Worm (Caenorhabditis elegans): Measurements from ENCODE around the gene cpsf-3.

Gene cpsf-3

DNA sequence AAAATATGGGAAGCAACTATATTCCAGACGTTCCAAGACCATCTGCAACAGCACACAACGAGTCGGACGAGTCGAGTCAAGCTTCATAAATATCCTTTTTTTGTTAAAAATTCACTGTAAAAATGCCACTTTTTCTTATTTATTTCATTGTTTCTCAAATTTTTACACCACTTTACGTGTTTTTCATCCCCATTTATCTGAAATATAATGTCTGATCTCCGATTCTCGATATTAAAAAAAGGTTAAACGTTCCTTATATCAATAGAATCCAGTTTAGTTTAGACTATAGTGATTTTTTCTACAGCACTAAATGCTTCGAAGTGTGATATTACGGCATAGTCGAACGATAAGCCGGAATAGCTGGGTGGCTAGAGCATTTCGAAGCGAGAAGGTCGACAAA is 20.8 kb upstream of the cpsf-3 start, which contains the start of gene Y67H2A.7:
TSS of gene Y67H2A.7 (plus strand) at position 301 of the 400 bp plus-strand sequence.
- TF ChIP-seq nhr-90 (tag; optimal IDR thresholded peaks at IDR 0.05) (no peak), lin-40 (tag; optimal IDR thresholded peaks at IDR 0.05) (no peak), sea-2 (GFP tag; IDR thresholded peaks at IDR 0.05) (no peak), nhr-27 (tag; optimal IDR thresholded peaks at IDR 0.05) (no peak), zim-3 (tag; optimal IDR thresholded peaks at IDR 0.05) (no peak)

DNA sequence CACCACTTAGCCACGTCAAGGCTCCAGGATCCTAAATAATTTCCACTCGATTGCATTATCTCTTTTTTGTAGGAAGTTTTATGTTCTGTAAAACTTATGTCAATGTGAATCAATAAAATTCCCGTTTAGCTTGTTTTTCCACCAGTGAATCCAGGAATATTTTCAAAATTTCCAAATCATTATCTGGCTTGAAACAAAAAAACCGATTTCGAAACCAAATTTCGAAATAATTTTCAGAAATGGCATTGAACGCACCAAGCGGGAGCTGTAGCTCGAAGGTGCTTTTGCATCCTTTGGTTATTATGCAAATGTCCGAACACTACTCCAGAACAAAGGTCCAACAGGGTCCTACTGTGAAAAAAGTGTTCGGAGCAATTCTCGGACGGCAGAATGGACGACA is 17.9 kb upstream of the cpsf-3 start, which contains the start of gene csn-6:
TSS of gene csn-6 (plus strand) at position 234 of the 400 bp plus-strand sequence.
- 0 out of 2 replicates have a peak, but pooled peaks have one; percentile 32 for TF ChIP-seq cebp-2 (GFP tag; IDR thresholded peaks at IDR 0.05)
- no peak for TF ChIP-seq cebp-1 (GFP tag; IDR thresholded peaks at IDR 0.05)
- peak; percentile 44 for TF ChIP-seq cebp-1 (tag; optimal IDR thresholded peaks at IDR 0.05)
- peak; percentile 29; the same call in 1 of the 2 replicates for TF ChIP-seq attf-6 (GFP tag; IDR thresholded peaks at IDR 0.05)
- TF ChIP-seq F33H1.4 (GFP tag; IDR thresholded peaks at IDR 0.05) = no peak
- TF ChIP-seq tbp1 (GFP tag; optimal IDR thresholded peaks at IDR 0.05) = peak; percentile 13
- TF ChIP-seq nhr-27 (tag; optimal IDR thresholded peaks at IDR 0.05) = peak; percentile 9
- no peak for TF ChIP-seq snpc-4 (GFP tag; optimal IDR thresholded peaks at IDR 0.05)
- TF ChIP-seq snpc-4 (tag; optimal IDR thresholded peaks at IDR 0.05) = peak in 1 of 4 experiments; percentile 1
- TF ChIP-seq tlf-1 (GFP tag; optimal IDR thresholded peaks at IDR 0.05) = no peak

DNA sequence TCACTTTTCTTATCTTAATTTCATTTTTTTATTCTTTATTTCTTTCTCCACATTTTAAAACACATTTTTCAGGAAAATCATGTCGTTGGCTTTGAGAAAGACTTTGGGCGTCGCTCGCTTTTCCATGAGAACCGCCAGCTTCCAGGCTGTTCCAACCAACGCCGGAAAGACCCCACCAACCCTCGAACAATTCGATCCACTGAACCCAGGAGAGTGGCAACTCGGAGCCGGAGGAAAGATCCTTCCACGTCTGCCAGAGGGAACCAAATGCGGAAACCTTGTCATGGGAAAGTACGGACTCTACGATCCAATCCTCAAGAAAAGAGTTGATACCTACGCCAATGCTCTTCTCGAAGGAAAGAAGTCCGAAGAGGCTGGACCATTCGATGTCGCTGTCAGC is 17.4 kb upstream of the cpsf-3 start, which contains the start of gene kdp-1:
TSS of gene kdp-1 (plus strand) at position 80 of the 400 bp plus-strand sequence.
- TF ChIP-seq fkh-3 (tag; optimal IDR thresholded peaks at IDR 0.05) = peak; percentile 35
- peak; percentile 47 for TF ChIP-seq madf-6 (GFP tag; IDR thresholded peaks at IDR 0.05)
- 0 out of 2 replicates have a peak, but pooled peaks have one; percentile 60 for TF ChIP-seq nfya-2 (GFP tag; IDR thresholded peaks at IDR 0.05)
- no peak for TF ChIP-seq him-1 (tag; optimal IDR thresholded peaks at IDR 0.05)
- TF ChIP-seq Y53G8AR.9 (GFP tag; conservative IDR thresholded peaks at IDR 0.05) = 0 out of 2 replicates have a peak, but pooled peaks have one; percentile 26
- no peak for TF ChIP-seq F57C9.4 (tag; optimal IDR thresholded peaks at IDR 0.05)
- peak; percentile 2 for TF ChIP-seq F52B5.7 (tag; optimal IDR thresholded peaks at IDR 0.05)
- no peak for TF ChIP-seq lin-40 (tag; optimal IDR thresholded peaks at IDR 0.05)
- no peak for TF ChIP-seq ccch-3 (GFP tag; optimal IDR thresholded peaks at IDR 0.05)
- peak; percentile 51 for TF ChIP-seq zim-3 (tag; optimal IDR thresholded peaks at IDR 0.05)
- TF ChIP-seq let-526 (GFP tag; IDR thresholded peaks at IDR 0.05) = no peak
- no peak for TF ChIP-seq snpc-1.1 (tag; optimal IDR thresholded peaks at IDR 0.05; ENCODE audit: insufficient read depth)
- no peak for TF ChIP-seq atf-7 (tag; optimal IDR thresholded peaks at IDR 0.05)
- TF ChIP-seq nhr-90 (tag; optimal IDR thresholded peaks at IDR 0.05) = no peak
- 0 out of 2 replicates have a peak, but pooled peaks have one; percentile 53 for TF ChIP-seq ztf-25 (GFP tag; IDR thresholded peaks at IDR 0.05)
- no peak for TF ChIP-seq ceh-27 (GFP tag; optimal IDR thresholded peaks at IDR 0.05)
- TF ChIP-seq ztf-26 (tag; optimal IDR thresholded peaks at IDR 0.05) = no peak
- no peak for TF ChIP-seq cebp-1 (GFP tag; IDR thresholded peaks at IDR 0.05)
- TF ChIP-seq cebp-1 (tag; optimal IDR thresholded peaks at IDR 0.05) = no peak
- TF ChIP-seq hmg-20 (GFP tag; IDR thresholded peaks at IDR 0.05) = no peak
- no peak for TF ChIP-seq dox-1 (GFP tag; IDR thresholded peaks at IDR 0.05)
- TF ChIP-seq madf-3 (GFP tag; IDR thresholded peaks at IDR 0.05) = 0 out of 2 replicates have a peak, but pooled peaks have one; percentile 72
- no peak for TF ChIP-seq ztf-3 (GFP tag; optimal IDR thresholded peaks at IDR 0.05)
- TF ChIP-seq snpc-1.3 (tag; optimal IDR thresholded peaks at IDR 0.05; ENCODE audit: insufficient read depth) = no peak
- no peak for TF ChIP-seq snpc-3.4 (tag; optimal IDR thresholded peaks at IDR 0.05)
- 0 out of 2 replicates have a peak, but pooled peaks have one; percentile 31 for TF ChIP-seq nfyb-1 (GFP tag; IDR thresholded peaks at IDR 0.05)
- no peak for TF ChIP-seq F23B12.7 (tag; optimal IDR thresholded peaks at IDR 0.05; ENCODE audit: insufficient read depth)
- TF ChIP-seq F33H1.4 (GFP tag; IDR thresholded peaks at IDR 0.05) = no peak; the same call in 1 of the 2 replicates
- TF ChIP-seq ets-4 (GFP tag; optimal IDR thresholded peaks at IDR 0.05) = no peak
- no peak for TF ChIP-seq Y95B8A.8 (GFP tag; IDR thresholded peaks at IDR 0.05)
- TF ChIP-seq attf-6 (GFP tag; IDR thresholded peaks at IDR 0.05) = 0 out of 2 replicates have a peak, but pooled peaks have one; percentile 38
- TF ChIP-seq nhr-120 (GFP tag; IDR thresholded peaks at IDR 0.05) = no peak
- TF ChIP-seq ceh-40 (GFP tag; IDR thresholded peaks at IDR 0.05) = no peak
- TF ChIP-seq hmg-1.2 (GFP tag; IDR thresholded peaks at IDR 0.05) = no peak
- no peak for TF ChIP-seq B0035.1 (tag; optimal IDR thresholded peaks at IDR 0.05)
- no peak for TF ChIP-seq lsy-27 (tag; optimal IDR thresholded peaks at IDR 0.05; ENCODE audit: borderline replicate concordance, insufficient read depth)
